Worm (Caenorhabditis elegans) whole organism, young adult: ENCODE data around the gene C25E10.17.

Source experiments
- F22D6.2 ChIP-seq: sonication (generic microtip); optimal IDR thresholded peaks from 2 replicates; lab custom pipeline; 2016; ENCODE audit warnings: mild to moderate bottlenecking, missing genetic modification characterization, missing compliant biosample characterization
- T07F8.4 ChIP-seq: sonication (generic microtip); optimal IDR thresholded peaks from 2 replicates; lab custom pipeline; 2016; ENCODE audit warnings: mild to moderate bottlenecking, missing genetic modification characterization, moderate library complexity, missing compliant biosample characterization
- aptf-3 ChIP-seq: fragments of 200-800 bp; sonication (Bioruptor generic); IDR thresholded peaks from 2 replicates; pipeline ENCODE4 v1.3.6; 2022; ENCODE audit warnings: missing genetic modification characterization, missing compliant biosample characterization
- athp-1 ChIP-seq: sonication (generic microtip); optimal IDR thresholded peaks from 2 replicates; lab custom pipeline; 2017; ENCODE audit warnings: mild to moderate bottlenecking, missing genetic modification characterization, missing compliant biosample characterization
- die-1 ChIP-seq: sonication (generic microtip); optimal IDR thresholded peaks from 2 replicates; lab custom pipeline; 2016; ENCODE audit warnings: missing genotype, mild to moderate bottlenecking, missing genetic modification characterization, missing compliant biosample characterization
- nfya-1 ChIP-seq: sonication (generic microtip); optimal IDR thresholded peaks from 2 replicates; lab custom pipeline; 2017; ENCODE audit warnings: antibody characterized with exemption, missing compliant biosample characterization, missing genetic modification characterization, borderline replicate concordance; ENCODE audit not compliant: insufficient read depth
- nhr-27 ChIP-seq: fragments of 200-800 bp; sonication (Bioruptor generic); optimal IDR thresholded peaks from 2 replicates; lab custom pipeline; 2018; ENCODE audit warnings: mild to moderate bottlenecking, missing genetic modification characterization, moderate library complexity, missing compliant biosample characterization
- snpc-4 ChIP-seq, 5 experiments: fragments of 150-350 bp in 1 of 5; sonication (generic microtip) in 4 of 5; optimal IDR thresholded peaks; 2 replicates each; lab custom pipeline; 2014 to 2018; ENCODE audit warnings: missing genetic modification characterization in 5 of 5, missing biosample characterization in 3 of 5, antibody characterized with exemption in 2 of 5, mild to moderate bottlenecking in 2 of 5, missing compliant biosample characterization in 2 of 5, missing genotype in 2 of 5, moderate library complexity in 2 of 5, missing genetic modification reagents in 1 of 5

- no peak for TF ChIP-seq snpc-4 (GFP tag; optimal IDR thresholded peaks at IDR 0.05; lab: Kevin White, UChicago)
- TF ChIP-seq snpc-4 (tag; optimal IDR thresholded peaks at IDR 0.05; lab: Kevin White, UChicago), result no peak
- TF ChIP-seq aptf-3 (GFP tag; lab: Robert Waterston, UW), result no peak
- TF ChIP-seq T07F8.4, result no peak
- TF ChIP-seq nfya-1 (tag; lab: Kevin White, UChicago), result no peak
- no peak for TF ChIP-seq nhr-27
- TF ChIP-seq F22D6.2 (tag; lab: Kevin White, UChicago), result no peak
- no peak for TF ChIP-seq athp-1 (tag; lab: Kevin White, UChicago)
- TF ChIP-seq die-1 (tag; lab: Kevin White, UChicago), result no peak
Observed at ce11 chrV:9053969-9054368, 6.6 kb upstream of the C25E10.17 start, which contains the start of gene C25E10.8.
